Worm (Caenorhabditis elegans) whole organism, early embryonic: ENCODE data around the gene cdc-37.

Experiments
- F13C5.2 ChIP-seq: sonication (generic microtip); optimal IDR thresholded peaks from 2 replicates; lab custom pipeline; 2017; ENCODE audit warnings: mild to moderate bottlenecking, missing genetic modification characterization, inconsistent platforms, missing compliant biosample characterization
- aly-1 ChIP-seq: sonication (generic microtip); optimal IDR thresholded peaks from 2 replicates; lab custom pipeline; 2016; ENCODE audit warnings: missing genetic modification characterization, missing compliant biosample characterization
- ama-1 ChIP-seq: fragments of 150-350 bp; optimal IDR thresholded peaks from 2 replicates; lab custom pipeline; 2014
- flt-1 ChIP-seq: fragments of 200-800 bp; sonication (Bioruptor generic); IDR thresholded peaks from 2 replicates; pipeline ENCODE4 v1.3.6; 2022; ENCODE audit warnings: missing genetic modification characterization, missing compliant biosample characterization
- hmbx-1 ChIP-seq: sonication (generic microtip); optimal IDR thresholded peaks from 2 replicates; lab custom pipeline; 2016; ENCODE audit warnings: mild to moderate bottlenecking, missing genetic modification characterization, missing compliant biosample characterization
- pes-1 ChIP-seq: fragments of 200-800 bp; sonication (Bioruptor generic); IDR thresholded peaks from 2 replicates; pipeline ENCODE4 v1.3.6; 2022; ENCODE audit warnings: missing genetic modification reagents, missing genetic modification characterization, missing compliant biosample characterization
- scrt-1 ChIP-seq: fragments of 200-800 bp; sonication (Bioruptor generic); IDR thresholded peaks from 2 replicates; pipeline ENCODE4 v1.3.6; 2022; ENCODE audit warnings: missing genetic modification characterization, missing compliant biosample characterization
- tbx-37 ChIP-seq: fragments of 200-800 bp; sonication (Bioruptor generic); conservative IDR thresholded peaks from 2 replicates; pipeline ENCODE4 v1.3.6; 2022; ENCODE audit warnings: missing genetic modification reagents, missing genetic modification characterization, missing compliant biosample characterization

- TF ChIP-seq F13C5.2 (tag; lab: Kevin White, UChicago) (no peak), pes-1 (no peak), ama-1 (lab: Kevin White, UChicago) (no peak), tbx-37 (no peak), hmbx-1 (no peak), scrt-1 (GFP tag; lab: Robert Waterston, UW) (no peak), flt-1 (GFP tag; lab: Robert Waterston, UW) (no peak), aly-1 (tag; lab: Kevin White, UChicago) (no peak)
Measured at ce11 chrII:546405-546804, 34.0 kb downstream of the cdc-37 start, which contains the start of gene mlt-10.
